Fruit fly (Drosophila melanogaster) whole organism, prepupa: ENCODE results near the gene Dlip2.

ENCODE experiments used
- CG10669 ChIP-seq: fragments of 200-800 bp; sonication (Bioruptor generic); optimal IDR thresholded peaks from 3 replicates; lab custom pipeline; 2018; ENCODE audit warnings: missing biosample characterization, mild to moderate bottlenecking, missing genetic modification characterization, moderate library complexity
- CG15336 ChIP-seq: fragments of 200-800 bp; sonication (Bioruptor generic); IDR thresholded peaks from 2 replicates; pipeline ENCODE4 v1.3.6; 2022; ENCODE audit warnings: missing biosample characterization, missing genetic modification characterization
- CG16779 ChIP-seq: fragments of 200-800 bp; sonication (Bioruptor generic); optimal IDR thresholded peaks from 3 replicates; lab custom pipeline; 2017; ENCODE audit warnings: missing biosample characterization, mild to moderate bottlenecking, missing genetic modification characterization
- CG6163 ChIP-seq: fragments of 200-800 bp; sonication (Bioruptor generic); IDR thresholded peaks from 3 replicates; pipeline ENCODE4 v1.3.6; 2022; ENCODE audit warnings: missing biosample characterization, missing genetic modification characterization
- Hr4 ChIP-seq: fragments of 200-800 bp; sonication (Bioruptor generic); optimal IDR thresholded peaks from 3 replicates; lab custom pipeline; 2016; ENCODE audit warnings: missing biosample characterization, missing genetic modification characterization
- Met ChIP-seq: fragments of 200-800 bp; sonication (Bioruptor generic); optimal IDR thresholded peaks from 3 replicates; lab custom pipeline; 2016; ENCODE audit warnings: missing biosample characterization, missing genetic modification characterization
- Sox102F ChIP-seq: fragments of 200-800 bp; sonication (Bioruptor generic); optimal IDR thresholded peaks from 2 replicates; lab custom pipeline; 2016; ENCODE audit warnings: missing biosample characterization, mild to moderate bottlenecking, missing genetic modification characterization
- fkh ChIP-seq: fragments of 200-800 bp; sonication (Bioruptor generic); optimal IDR thresholded peaks from 3 replicates; lab custom pipeline; 2017; ENCODE audit warnings: missing biosample characterization, mild to moderate bottlenecking, missing genetic modification characterization, moderate library complexity
- salr ChIP-seq, 2 experiments: fragments of 200-800 bp; sonication (Bioruptor generic); optimal IDR thresholded peaks; 3 replicates each; lab custom pipeline; 2016 to 2018; ENCODE audit warnings: missing biosample characterization in 2 of 2, missing genetic modification characterization in 2 of 2, mild to moderate bottlenecking in 1 of 2
- topi ChIP-seq: fragments of 200-800 bp; sonication (Bioruptor generic); optimal IDR thresholded peaks from 3 replicates; lab custom pipeline; 2016; ENCODE audit warnings: missing biosample characterization, missing genetic modification characterization

DNA sequence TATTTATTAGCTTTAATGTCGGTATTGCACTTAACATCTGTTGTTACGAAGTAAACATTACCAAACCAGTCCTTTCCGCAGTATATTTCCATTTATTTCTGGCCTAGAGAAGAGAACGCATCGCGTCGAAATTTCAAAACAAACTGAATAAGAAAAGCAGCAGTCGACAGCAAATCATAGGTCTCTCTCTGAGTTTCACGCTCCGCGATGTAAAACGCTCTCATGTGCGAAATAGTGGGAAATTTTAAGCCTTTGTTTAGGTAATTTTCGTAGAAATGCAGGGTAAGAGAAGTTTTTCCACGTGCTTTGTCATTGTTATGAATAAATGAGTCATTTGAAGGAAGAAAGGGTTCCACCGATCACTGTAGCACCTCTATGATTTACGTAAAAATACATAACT, 45.8 kb downstream of the Dlip2 start:
- TF ChIP-seq Sox102F, result no peak
- TF ChIP-seq CG6163, result no peak
- TF ChIP-seq Met (GFP tag; lab: Kevin White, UChicago), result no peak
- TF ChIP-seq fkh, result no peak
- TF ChIP-seq CG16779 (tag; lab: Kevin White, UChicago), result no peak
- TF ChIP-seq CG10669 (GFP tag; lab: Kevin White, UChicago), result no peak
- TF ChIP-seq CG15336 (GFP tag; lab: Robert Waterston, UW), result no peak
- TF ChIP-seq topi (GFP tag; lab: Kevin White, UChicago), result no peak
- TF ChIP-seq Hr4 (GFP tag; lab: Kevin White, UChicago), result no peak
- no peak for TF ChIP-seq salr (GFP tag; optimal IDR thresholded peaks at IDR 0.05; lab: Kevin White, UChicago)
